Fruit fly (Drosophila melanogaster) whole organism, prepupa: ENCODE data around the gene CG1582.

ENCODE experiments used
- Blimp-1 ChIP-seq: fragments of 200-800 bp; sonication (Bioruptor generic); optimal IDR thresholded peaks from 3 replicates; lab custom pipeline; 2017; ENCODE audit warnings: missing biosample characterization, missing genetic modification characterization, mild to moderate bottlenecking, moderate library complexity, missing genetic modification reagents
- CG10669 ChIP-seq: fragments of 200-800 bp; sonication (Bioruptor generic); optimal IDR thresholded peaks from 3 replicates; lab custom pipeline; 2018; ENCODE audit warnings: missing biosample characterization, mild to moderate bottlenecking, missing genetic modification characterization, moderate library complexity
- CG11294 ChIP-seq: fragments of 200-800 bp; sonication (Bioruptor generic); IDR thresholded peaks from 2 replicates; pipeline ENCODE4 v1.3.6; 2022; ENCODE audit warnings: missing biosample characterization, missing genetic modification characterization
- CG11762 ChIP-seq: fragments of 200-800 bp; sonication (Bioruptor generic); optimal IDR thresholded peaks from 3 replicates; lab custom pipeline; 2016; ENCODE audit warnings: missing biosample characterization, missing genetic modification characterization; ENCODE audit not compliant: insufficient read depth
- CG11902 ChIP-seq: fragments of 200-800 bp; sonication (Bioruptor generic); optimal IDR thresholded peaks from 3 replicates; lab custom pipeline; 2016; ENCODE audit warnings: missing biosample characterization, missing genetic modification characterization
- CG15336 ChIP-seq: fragments of 200-800 bp; sonication (Bioruptor generic); IDR thresholded peaks from 2 replicates; pipeline ENCODE4 v1.3.6; 2022; ENCODE audit warnings: missing biosample characterization, missing genetic modification characterization
- CG1621 ChIP-seq: fragments of 200-800 bp; sonication (Bioruptor generic); optimal IDR thresholded peaks from 3 replicates; lab custom pipeline; 2018; ENCODE audit warnings: missing biosample characterization, mild to moderate bottlenecking, missing genetic modification characterization
- CG16779 ChIP-seq: fragments of 200-800 bp; sonication (Bioruptor generic); optimal IDR thresholded peaks from 3 replicates; lab custom pipeline; 2017; ENCODE audit warnings: missing biosample characterization, mild to moderate bottlenecking, missing genetic modification characterization
- CG3032 ChIP-seq: fragments of 200-800 bp; optimal IDR thresholded peaks from 2 replicates; lab custom pipeline; 2019; ENCODE audit warnings: missing biosample characterization, mild to moderate bottlenecking, missing genetic modification characterization, moderate library complexity
- CG31627 ChIP-seq: fragments of 200-800 bp; sonication (Bioruptor generic); optimal IDR thresholded peaks from 3 replicates; lab custom pipeline; 2016; ENCODE audit warnings: missing biosample characterization, missing genetic modification characterization
- CG32006 ChIP-seq: fragments of 200-800 bp; sonication (Bioruptor generic); optimal IDR thresholded peaks from 3 replicates; lab custom pipeline; 2017; ENCODE audit warnings: missing biosample characterization, mild to moderate bottlenecking, missing genetic modification characterization
- CG34406 ChIP-seq: fragments of 200-800 bp; sonication (Bioruptor generic); optimal IDR thresholded peaks from 3 replicates; lab custom pipeline; 2016; ENCODE audit warnings: missing biosample characterization, missing genetic modification characterization
- CG3919 ChIP-seq: fragments of 200-800 bp; sonication (Bioruptor generic); optimal IDR thresholded peaks from 3 replicates; lab custom pipeline; 2016; ENCODE audit warnings: missing biosample characterization, missing genetic modification characterization
- CG4318 ChIP-seq: fragments of 200-800 bp; sonication (Bioruptor generic); optimal IDR thresholded peaks from 3 replicates; lab custom pipeline; 2017; ENCODE audit warnings: missing biosample characterization, mild to moderate bottlenecking, missing genetic modification characterization
- CG6163 ChIP-seq: fragments of 200-800 bp; sonication (Bioruptor generic); IDR thresholded peaks from 3 replicates; pipeline ENCODE4 v1.3.6; 2022; ENCODE audit warnings: missing biosample characterization, missing genetic modification characterization
- CG6276 ChIP-seq: fragments of 200-800 bp; sonication (Bioruptor generic); optimal IDR thresholded peaks from 2 replicates; lab custom pipeline; 2017; ENCODE audit warnings: missing biosample characterization, mild to moderate bottlenecking, missing genetic modification characterization
- CG6792 ChIP-seq: fragments of 200-800 bp; sonication (Bioruptor generic); optimal IDR thresholded peaks from 3 replicates; lab custom pipeline; 2016; ENCODE audit warnings: missing biosample characterization, missing genetic modification characterization
- CG6808 ChIP-seq: fragments of 200-800 bp; sonication (Bioruptor generic); optimal IDR thresholded peaks from 3 replicates; lab custom pipeline; 2017; ENCODE audit warnings: missing biosample characterization, missing genetic modification characterization, mild to moderate bottlenecking, moderate library complexity, missing genetic modification reagents
- CG6854 ChIP-seq: fragments of 200-800 bp; sonication (Bioruptor generic); optimal IDR thresholded peaks from 2 replicates; lab custom pipeline; 2017; ENCODE audit warnings: missing biosample characterization, mild to moderate bottlenecking, missing genetic modification characterization
- CG8119 ChIP-seq: fragments of 200-800 bp; sonication (Bioruptor generic); IDR thresholded peaks from 3 replicates; pipeline ENCODE4 v1.3.6; 2022; ENCODE audit warnings: missing biosample characterization, missing genetic modification characterization
- CG8632 ChIP-seq: fragments of 200-800 bp; sonication (Bioruptor generic); optimal IDR thresholded peaks from 3 replicates; lab custom pipeline; 2016; ENCODE audit warnings: missing biosample characterization, missing genetic modification characterization
- CG9139 ChIP-seq: fragments of 200-800 bp; sonication (Bioruptor generic); optimal IDR thresholded peaks from 3 replicates; lab custom pipeline; 2017; ENCODE audit warnings: missing biosample characterization, mild to moderate bottlenecking, missing genetic modification characterization
- Eip75B ChIP-seq: fragments of 200-800 bp; sonication (Bioruptor generic); optimal IDR thresholded peaks from 3 replicates; lab custom pipeline; 2016; ENCODE audit warnings: missing biosample characterization, missing genetic modification characterization
- Eip78C ChIP-seq: fragments of 200-800 bp; sonication (Bioruptor generic); peaks from one replicate; lab custom pipeline; 2016; ENCODE audit warnings: missing biosample characterization, missing genetic modification characterization
- Eip93F ChIP-seq: fragments of 200-800 bp; sonication (Bioruptor generic); optimal IDR thresholded peaks from 2 replicates; lab custom pipeline; 2016; ENCODE audit warnings: missing biosample characterization, mild to moderate bottlenecking, missing genetic modification characterization
- Ets21C ChIP-seq: fragments of 200-800 bp; sonication (Bioruptor generic); optimal IDR thresholded peaks from 3 replicates; lab custom pipeline; 2016; ENCODE audit warnings: missing biosample characterization, missing genetic modification characterization
- Gug ChIP-seq: fragments of 200-800 bp; sonication (Bioruptor generic); IDR thresholded peaks from 2 replicates; pipeline ENCODE4 v1.3.6; 2022; ENCODE audit warnings: missing biosample characterization, missing genetic modification characterization
- Hr38 ChIP-seq: sonication (Bioruptor generic); optimal IDR thresholded peaks from 2 replicates; lab custom pipeline; 2016; ENCODE audit warnings: missing biosample characterization, missing genetic modification characterization
- Hr39 ChIP-seq: fragments of 200-800 bp; sonication (Bioruptor generic); optimal IDR thresholded peaks from 2 replicates; lab custom pipeline; 2016; ENCODE audit warnings: missing biosample characterization, missing genetic modification characterization
- Hr4 ChIP-seq: fragments of 200-800 bp; sonication (Bioruptor generic); optimal IDR thresholded peaks from 3 replicates; lab custom pipeline; 2016; ENCODE audit warnings: missing biosample characterization, missing genetic modification characterization
- Met ChIP-seq: fragments of 200-800 bp; sonication (Bioruptor generic); optimal IDR thresholded peaks from 3 replicates; lab custom pipeline; 2016; ENCODE audit warnings: missing biosample characterization, missing genetic modification characterization
- OdsH ChIP-seq: fragments of 200-800 bp; sonication (Bioruptor generic); optimal IDR thresholded peaks from 3 replicates; lab custom pipeline; 2016; ENCODE audit warnings: missing biosample characterization, missing genetic modification characterization
- Smox ChIP-seq: fragments of 200-800 bp; sonication (Bioruptor generic); optimal IDR thresholded peaks from 3 replicates; lab custom pipeline; 2016; ENCODE audit warnings: missing biosample characterization, missing genetic modification characterization
- Sox14 ChIP-seq: fragments of 200-800 bp; sonication (Bioruptor generic); optimal IDR thresholded peaks from 3 replicates; lab custom pipeline; 2016; ENCODE audit warnings: missing biosample characterization, missing genetic modification characterization
- achi ChIP-seq: fragments of 200-800 bp; sonication (Bioruptor generic); optimal IDR thresholded peaks from 3 replicates; lab custom pipeline; 2016; ENCODE audit warnings: missing biosample characterization, missing genetic modification characterization
- dac ChIP-seq: fragments of 200-800 bp; sonication (Bioruptor generic); optimal IDR thresholded peaks from 2 replicates; lab custom pipeline; 2017; ENCODE audit warnings: missing biosample characterization, mild to moderate bottlenecking, missing genetic modification characterization
- dsx ChIP-seq: fragments of 200-800 bp; optimal IDR thresholded peaks from 3 replicates; lab custom pipeline; 2019; ENCODE audit warnings: missing biosample characterization, mild to moderate bottlenecking, missing genetic modification characterization, moderate library complexity; ENCODE audit not compliant: poor library complexity, severe bottlenecking
- eg ChIP-seq: fragments of 200-800 bp; sonication (Bioruptor generic); IDR thresholded peaks from 3 replicates; pipeline ENCODE4 v1.3.6; 2022; ENCODE audit warnings: missing biosample characterization, missing genetic modification characterization
- esn ChIP-seq: fragments of 200-800 bp; sonication (Bioruptor generic); optimal IDR thresholded peaks from 2 replicates; lab custom pipeline; 2016; ENCODE audit warnings: missing biosample characterization, mild to moderate bottlenecking, missing genetic modification characterization, moderate library complexity
- fd59A ChIP-seq: fragments of 200-800 bp; sonication (Bioruptor generic); optimal IDR thresholded peaks from 2 replicates; lab custom pipeline; 2017; ENCODE audit warnings: missing biosample characterization, mild to moderate bottlenecking, missing genetic modification characterization, missing genetic modification reagents
- fkh ChIP-seq: fragments of 200-800 bp; sonication (Bioruptor generic); optimal IDR thresholded peaks from 3 replicates; lab custom pipeline; 2017; ENCODE audit warnings: missing biosample characterization, mild to moderate bottlenecking, missing genetic modification characterization, moderate library complexity
- lz ChIP-seq: fragments of 200-800 bp; sonication (Bioruptor generic); optimal IDR thresholded peaks from 3 replicates; lab custom pipeline; 2016; ENCODE audit warnings: missing biosample characterization, missing genetic modification characterization
- salr ChIP-seq, 2 experiments: fragments of 200-800 bp; sonication (Bioruptor generic); optimal IDR thresholded peaks; 3 replicates each; lab custom pipeline; 2016 to 2018; ENCODE audit warnings: missing biosample characterization in 2 of 2, missing genetic modification characterization in 2 of 2, mild to moderate bottlenecking in 1 of 2
- spab ChIP-seq: fragments of 200-800 bp; sonication (Bioruptor generic); optimal IDR thresholded peaks from 2 replicates; lab custom pipeline; 2017; ENCODE audit warnings: missing biosample characterization, mild to moderate bottlenecking, missing genetic modification characterization, missing genetic modification reagents
- ss ChIP-seq, 2 experiments: fragments of 200-800 bp; sonication (Bioruptor generic); optimal IDR thresholded peaks; 2 replicates in 1 of 2; 3 replicates in 1 of 2; lab custom pipeline; 2017 to 2018; ENCODE audit warnings: mild to moderate bottlenecking in 2 of 2, missing biosample characterization in 2 of 2, missing genetic modification characterization in 2 of 2, moderate library complexity in 1 of 2
- svp ChIP-seq: fragments of 200-800 bp; sonication (Bioruptor generic); peaks from one replicate; lab custom pipeline; 2016; ENCODE audit warnings: missing biosample characterization, missing genetic modification characterization
- vri ChIP-seq: fragments of 200-800 bp; sonication (Bioruptor generic); optimal IDR thresholded peaks from 3 replicates; lab custom pipeline; 2016; ENCODE audit warnings: missing biosample characterization, mild to moderate bottlenecking, missing genetic modification characterization

CG1582 gene

DNA sequence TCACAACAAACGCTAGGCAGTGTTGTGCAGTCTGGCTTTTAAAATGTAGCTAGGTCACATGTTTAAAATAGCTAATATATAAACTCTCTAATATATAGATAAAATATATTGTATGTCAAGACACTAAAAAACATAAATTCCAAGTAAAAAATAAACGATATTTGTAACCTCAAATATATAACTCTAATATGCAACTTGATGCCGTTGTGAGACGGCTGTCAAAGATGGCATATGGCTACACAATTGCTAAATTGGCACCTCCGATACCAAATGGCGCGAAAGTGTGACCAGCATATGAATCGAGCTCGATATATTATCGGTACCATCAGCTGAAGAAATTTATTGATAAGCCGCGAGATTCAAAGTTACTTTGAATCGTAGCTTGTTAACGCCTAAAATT lies at the start of gene CG1582:
CG1582 (minus strand) TSS at position 71 of the 400 bp plus-strand sequence.
- TF ChIP-seq CG3032 (tag; lab: Kevin White, UChicago) (no peak), CG32006 (GFP tag; lab: Kevin White, UChicago) (no peak), ss (GFP tag; optimal IDR thresholded peaks at IDR 0.05; lab: Kevin White, UChicago) (no peak), svp (GFP tag; lab: Kevin White, UChicago) (peak; percentile 54), CG11902 (GFP tag; lab: Kevin White, UChicago) (no peak), Smox (GFP tag; lab: Kevin White, UChicago) (no peak), CG15336 (GFP tag; lab: Robert Waterston, UW) (no peak), Sox14 (GFP tag; lab: Kevin White, UChicago) (no peak), CG9139 (no peak), CG11762 (GFP tag; lab: Kevin White, UChicago) (no peak), CG31627 (GFP tag; lab: Kevin White, UChicago) (no peak), spab (GFP tag; lab: Kevin White, UChicago) (no peak), CG6792 (GFP tag; lab: Kevin White, UChicago) (no peak), dac (GFP tag; lab: Kevin White, UChicago) (no peak), esn (peak; percentile 18), fkh (GFP tag; lab: Kevin White, UChicago) (no peak), Hr39 (GFP tag; lab: Kevin White, UChicago) (peak; percentile 8), Eip75B (GFP tag; lab: Kevin White, UChicago) (no peak), CG6163 (GFP tag; lab: Robert Waterston, UW) (no peak), Eip78C (GFP tag; lab: Kevin White, UChicago) (peak; percentile 46), vri (GFP tag; lab: Kevin White, UChicago) (no peak), CG1621 (tag; lab: Kevin White, UChicago) (no peak), CG6276 (no peak), CG34406 (GFP tag; lab: Kevin White, UChicago) (no peak), CG8119 (GFP tag; lab: Robert Waterston, UW) (no peak), CG3919 (GFP tag; lab: Kevin White, UChicago) (no peak), achi (peak; percentile 65), salr (GFP tag; optimal IDR thresholded peaks at IDR 0.05; lab: Kevin White, UChicago) (no peak), CG8632 (GFP tag; lab: Kevin White, UChicago) (no peak), CG10669 (no peak), Met (no peak), CG6808 (GFP tag; lab: Kevin White, UChicago) (no peak), OdsH (GFP tag; lab: Kevin White, UChicago) (peak; percentile 16), dsx (GFP tag; lab: Kevin White, UChicago) (no peak), lz (GFP tag; lab: Kevin White, UChicago) (no peak), Gug (GFP tag; lab: Robert Waterston, UW) (no peak), CG6854 (GFP tag; lab: Kevin White, UChicago) (no peak), CG16779 (tag; lab: Kevin White, UChicago) (no peak)

dm6 chrX:10936599-10936998 lies 37.5 kb upstream of the CG1582 start:
- peak; percentile 65 for TF ChIP-seq esn
- TF ChIP-seq eg (GFP tag; lab: Robert Waterston, UW) = peak; percentile 94
- TF ChIP-seq CG3032 (tag; lab: Kevin White, UChicago) = peak; percentile 88
- peak; percentile 83 for TF ChIP-seq CG8632 (GFP tag; lab: Kevin White, UChicago)
- peak; percentile 75 to 78 for TF ChIP-seq salr (GFP tag; optimal IDR thresholded peaks at IDR 0.05; lab: Kevin White, UChicago)
- TF ChIP-seq dsx (GFP tag; lab: Kevin White, UChicago) = peak; percentile 87
- peak; percentile 86 for TF ChIP-seq spab (GFP tag; lab: Kevin White, UChicago)
- TF ChIP-seq dac (GFP tag; lab: Kevin White, UChicago) = peak; percentile 68
- peak; percentile 73 for TF ChIP-seq CG11294 (GFP tag; lab: Robert Waterston, UW)
- peak; percentile 81 for TF ChIP-seq CG9139
- peak; percentile 25 for TF ChIP-seq Ets21C (GFP tag; lab: Kevin White, UChicago)
- peak; percentile 88 for TF ChIP-seq CG6808 (GFP tag; lab: Kevin White, UChicago)
- TF ChIP-seq CG6854 (GFP tag; lab: Kevin White, UChicago) = no peak
- TF ChIP-seq Eip75B (GFP tag; lab: Kevin White, UChicago) = peak; percentile 89
- TF ChIP-seq CG31627 (GFP tag; lab: Kevin White, UChicago) = peak; percentile 52
- TF ChIP-seq Hr39 (GFP tag; lab: Kevin White, UChicago) = peak; percentile 61
- peak; percentile 82 for TF ChIP-seq CG6792 (GFP tag; lab: Kevin White, UChicago)
- TF ChIP-seq Hr4 (GFP tag; lab: Kevin White, UChicago) = peak; percentile 80
- peak; percentile 90 for TF ChIP-seq CG15336 (GFP tag; lab: Robert Waterston, UW)
- TF ChIP-seq fd59A (GFP tag; lab: Kevin White, UChicago) = peak; percentile 80
- TF ChIP-seq CG10669 = peak; percentile 88
- peak; percentile 87 to 88 for TF ChIP-seq ss (GFP tag; optimal IDR thresholded peaks at IDR 0.05; lab: Kevin White, UChicago)
- peak; percentile 43 for TF ChIP-seq Smox (GFP tag; lab: Kevin White, UChicago)
- TF ChIP-seq CG4318 (GFP tag; lab: Kevin White, UChicago) = peak; percentile 73
- peak; percentile 3 for TF ChIP-seq vri (GFP tag; lab: Kevin White, UChicago)
- TF ChIP-seq CG11902 (GFP tag; lab: Kevin White, UChicago) = peak; percentile 65
- no peak for TF ChIP-seq Eip93F
- TF ChIP-seq Blimp-1 (GFP tag; lab: Kevin White, UChicago) = no peak
- TF ChIP-seq Hr38 (GFP tag; lab: Kevin White, UChicago) = no peak
